Worm (Caenorhabditis elegans): ENCODE measurements around the gene cpg-23.

The cpg-23 gene

ce11 chrV:19174626-19175025 lies 34.0 kb downstream of the cpg-23 start, which contains the start of gene hot-2:
Gene hot-2, plus strand, starts transcription at chrV:19174759.
- TF ChIP-seq efl-1 (optimal IDR thresholded peaks at IDR 0.05) (no peak), efl-1 (GFP tag; optimal IDR thresholded peaks at IDR 0.05 in 1 of 2) (peak in 1 of 2 experiments; percentile 2), egl-27 (tag; optimal IDR thresholded peaks at IDR 0.05) (no peak)

- no peak for TF ChIP-seq lin-35 (GFP tag; optimal IDR thresholded peaks at IDR 0.05)
- no peak for TF ChIP-seq efl-3 (GFP tag; optimal IDR thresholded peaks at IDR 0.05)
- TF ChIP-seq nhr-71 (tag; optimal IDR thresholded peaks at IDR 0.05): no peak
- TF ChIP-seq lir-3 (tag; optimal IDR thresholded peaks at IDR 0.05; ENCODE audit: poor library complexity): no peak
- no peak for TF ChIP-seq nhr-237 (tag; optimal IDR thresholded peaks at IDR 0.05)
- TF ChIP-seq isw-1 (GFP tag; IDR thresholded peaks at IDR 0.05): no peak
- TF ChIP-seq pag-3 (tag; optimal IDR thresholded peaks at IDR 0.05; ENCODE audit: borderline replicate concordance, insufficient read depth): no peak
- no peak for TF ChIP-seq nhr-20 (tag; optimal IDR thresholded peaks at IDR 0.05)
These were observed 35.1 kb downstream of the cpg-23 start for ce11 chrV:19175714-19176113.

ce11 chrV:19177070-19177469 lies 36.5 kb downstream of the cpg-23 start:
- TF ChIP-seq mef-2 (tag; optimal IDR thresholded peaks at IDR 0.05): no peak
- no peak for TF ChIP-seq fkh-10 (GFP tag; optimal IDR thresholded peaks at IDR 0.05)
- no peak for TF ChIP-seq elt-3 (tag; optimal IDR thresholded peaks at IDR 0.05)
- TF ChIP-seq lsy-2 (tag; optimal IDR thresholded peaks at IDR 0.05): no peak
- no peak for TF ChIP-seq snpc-4 (tag; optimal IDR thresholded peaks at IDR 0.05)
- TF ChIP-seq ztf-11 (tag; optimal IDR thresholded peaks at IDR 0.05): no peak
- TF ChIP-seq lin-39 (tag; optimal IDR thresholded peaks at IDR 0.05): no peak
- TF ChIP-seq hlh-17 (GFP tag; optimal IDR thresholded peaks at IDR 0.05; ENCODE audit: borderline replicate concordance): no peak
- TF ChIP-seq irx-1 (tag; optimal IDR thresholded peaks at IDR 0.05): no peak
- TF ChIP-seq unc-130 (tag; optimal IDR thresholded peaks at IDR 0.05): no peak
- no peak for TF ChIP-seq ceh-88 (GFP tag; IDR thresholded peaks at IDR 0.05)
- no peak for TF ChIP-seq lin-14 (GFP tag; optimal IDR thresholded peaks at IDR 0.05)
- no peak for TF ChIP-seq pax-3 (tag; optimal IDR thresholded peaks at IDR 0.05)
- no peak for TF ChIP-seq nhr-84 (tag; optimal IDR thresholded peaks at IDR 0.05)
- no peak for TF ChIP-seq tbx-2 (tag; optimal IDR thresholded peaks at IDR 0.05)
- no peak for TF ChIP-seq sup-37 (GFP tag; optimal IDR thresholded peaks at IDR 0.05)
- no peak for TF ChIP-seq jun-1 (tag; optimal IDR thresholded peaks at IDR 0.05)
- no peak for TF ChIP-seq ets-5 (GFP tag; IDR thresholded peaks at IDR 0.05)
- no peak for TF ChIP-seq nhr-77 (tag; optimal IDR thresholded peaks at IDR 0.05)
- no peak for TF ChIP-seq nhr-76 (tag; optimal IDR thresholded peaks at IDR 0.05)

ce11 chrV:19177804-19178203 lies 37.2 kb downstream of the cpg-23 start:
- TF ChIP-seq jun-1 (tag; optimal IDR thresholded peaks at IDR 0.05) (no peak), nhr-28 (tag; optimal IDR thresholded peaks at IDR 0.05) (no peak), C34B4.2 (tag; optimal IDR thresholded peaks at IDR 0.05) (no peak), alr-1 (tag; optimal IDR thresholded peaks at IDR 0.05; ENCODE audit: borderline replicate concordance) (no peak), nhr-19 (GFP tag; conservative IDR thresholded peaks at IDR 0.05) (0 out of 2 replicates have a peak, but pooled peaks have one; percentile 2)

ce11 chrV:19178896-19179295 lies 38.3 kb downstream of the cpg-23 start:
- TF ChIP-seq lin-14 (GFP tag; optimal IDR thresholded peaks at IDR 0.05) (peak; percentile 5), aly-2 (tag; optimal IDR thresholded peaks at IDR 0.05) (no peak), efl-1 (optimal IDR thresholded peaks at IDR 0.05) (no peak), efl-1 (GFP tag; optimal IDR thresholded peaks at IDR 0.05 in 1 of 2) (peak in 1 of 2 experiments; percentile 49), nhr-85 (tag) (peak; percentile 17)

All from whole organism, L1 larva.